Fruit fly (Drosophila melanogaster): ENCODE measurements around the gene ds.

The ds gene

DNA sequence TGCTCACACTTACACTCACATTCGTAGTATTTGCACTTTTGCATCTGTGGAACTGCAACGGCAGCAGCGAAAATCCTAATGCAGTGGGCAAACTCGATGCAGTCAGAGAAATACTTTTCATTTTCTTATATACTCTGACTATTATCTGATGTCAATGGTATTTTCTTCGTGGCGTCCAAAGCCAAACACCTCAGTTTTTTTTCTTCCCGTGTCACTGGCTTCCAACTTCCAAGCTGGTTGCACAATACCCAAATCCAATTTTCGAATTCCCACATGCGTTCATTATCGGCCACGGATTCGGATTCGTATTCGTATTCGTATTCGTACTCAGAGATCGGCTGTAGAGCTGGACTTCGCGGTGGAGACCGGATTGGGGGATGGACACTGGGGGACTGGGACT lies 8.1 kb upstream of the ds start:
- no peak for TF ChIP-seq CG8478 (optimal IDR thresholded peaks at IDR 0.05)

- no peak for TF ChIP-seq Dll (optimal IDR thresholded peaks at IDR 0.05)
These were observed 7.0 kb upstream of the ds start for dm6 chr2L:721757-722156.

dm6 chr2L:718280-718871 lies 3.6 kb upstream of the ds start:
- TF ChIP-seq CG8478 (optimal IDR thresholded peaks at IDR 0.05) (no peak), pan (optimal IDR thresholded peaks at IDR 0.05) (no peak), psq (optimal IDR thresholded peaks at IDR 0.05) (no peak), EcR (GFP tag; optimal IDR thresholded peaks at IDR 0.05) (no peak), usp (GFP tag; optimal IDR thresholded peaks at IDR 0.05) (no peak), Dll (optimal IDR thresholded peaks at IDR 0.05) (no peak)

DNA sequence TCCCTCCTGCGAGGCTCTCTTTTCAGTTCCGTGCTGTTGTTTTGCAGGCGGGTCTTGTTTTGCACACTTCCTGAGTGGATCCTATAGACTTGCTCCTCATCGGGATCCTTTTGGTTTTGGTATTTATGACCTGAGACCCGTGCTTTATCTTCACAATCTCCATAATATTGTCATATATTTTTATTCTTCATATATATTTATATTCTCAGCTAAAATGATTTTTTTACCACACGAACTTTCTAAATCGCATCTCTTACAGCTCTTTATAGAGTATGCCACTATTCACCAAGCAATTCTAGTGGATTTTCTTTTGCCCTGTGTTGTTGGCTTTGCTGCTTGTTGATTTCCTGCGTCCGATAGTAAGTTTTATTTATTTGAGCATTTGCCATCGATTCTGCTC lies 3.0 kb upstream of the ds start:
- TF ChIP-seq usp (GFP tag; optimal IDR thresholded peaks at IDR 0.05) (no peak), psq (optimal IDR thresholded peaks at IDR 0.05) (no peak), pan (optimal IDR thresholded peaks at IDR 0.05) (no peak), Dll (optimal IDR thresholded peaks at IDR 0.05) (no peak), CG8478 (optimal IDR thresholded peaks at IDR 0.05) (no peak), EcR (GFP tag; optimal IDR thresholded peaks at IDR 0.05) (no peak)

DNA sequence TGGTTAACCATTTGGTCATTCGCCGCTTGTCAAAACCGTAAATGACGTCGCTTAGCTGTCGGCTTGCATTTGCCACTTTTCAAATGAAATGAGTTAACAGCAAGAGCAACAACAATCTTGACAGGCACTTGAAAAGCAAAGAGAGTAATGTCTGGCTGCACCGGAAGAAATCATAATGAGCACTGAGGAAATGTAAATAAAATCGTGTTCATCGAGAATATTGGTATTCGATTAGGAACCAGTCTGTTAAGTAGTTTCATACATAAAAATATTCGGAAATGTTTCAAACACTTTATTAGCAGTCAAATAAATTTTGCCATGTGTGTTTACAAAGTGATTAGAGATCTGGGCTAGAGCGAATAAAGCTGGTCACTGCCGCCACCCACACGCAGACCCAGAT lies 1.8 kb upstream of the ds start:
- TF ChIP-seq psq (optimal IDR thresholded peaks at IDR 0.05), result no peak
- TF ChIP-seq Dll (optimal IDR thresholded peaks at IDR 0.05), result no peak
- TF ChIP-seq usp (GFP tag; optimal IDR thresholded peaks at IDR 0.05), result no peak
- TF ChIP-seq CG8478 (optimal IDR thresholded peaks at IDR 0.05), result no peak
- TF ChIP-seq EcR (GFP tag; optimal IDR thresholded peaks at IDR 0.05), result no peak
- TF ChIP-seq pan (optimal IDR thresholded peaks at IDR 0.05), result no peak

dm6 chr2L:715489-715849 lies 686 bp upstream of the ds start:
- TF ChIP-seq CG8478 (optimal IDR thresholded peaks at IDR 0.05), result no peak
- TF ChIP-seq EcR (GFP tag; optimal IDR thresholded peaks at IDR 0.05), result peak in 1 of 2 experiments; percentile 43
- TF ChIP-seq usp (GFP tag; optimal IDR thresholded peaks at IDR 0.05), result no peak

dm6 chr2L:713232-713631 lies 1.6 kb downstream of the ds start:
- TF ChIP-seq Dll (optimal IDR thresholded peaks at IDR 0.05) (no peak), psq (optimal IDR thresholded peaks at IDR 0.05) (no peak), usp (GFP tag; optimal IDR thresholded peaks at IDR 0.05) (no peak), pan (optimal IDR thresholded peaks at IDR 0.05) (no peak), EcR (GFP tag; optimal IDR thresholded peaks at IDR 0.05) (no peak), CG8478 (optimal IDR thresholded peaks at IDR 0.05) (no peak)

DNA sequence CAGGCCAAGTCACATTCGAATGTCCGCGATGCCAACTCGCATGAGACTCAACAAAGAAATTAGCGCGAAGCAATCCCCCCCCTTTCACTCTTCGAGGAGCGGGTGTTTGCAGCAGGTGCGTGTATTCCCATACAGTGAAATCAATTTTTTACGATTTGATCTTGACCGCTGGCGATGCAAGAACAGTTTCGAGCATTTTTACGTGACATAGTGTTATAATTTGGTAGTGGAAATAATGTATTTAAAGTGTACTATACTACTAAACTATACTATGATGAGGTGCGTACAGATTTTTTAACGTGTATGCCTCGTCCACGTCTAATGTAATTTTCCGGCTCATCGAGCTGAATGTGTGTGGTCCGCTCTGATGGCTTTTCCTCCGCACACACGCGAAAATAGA lies 2.5 kb downstream of the ds start:
- TF ChIP-seq EcR (GFP tag; optimal IDR thresholded peaks at IDR 0.05), result no peak
- TF ChIP-seq pan (optimal IDR thresholded peaks at IDR 0.05), result no peak
- no peak for TF ChIP-seq CG8478 (optimal IDR thresholded peaks at IDR 0.05)
- TF ChIP-seq usp (GFP tag; optimal IDR thresholded peaks at IDR 0.05), result no peak
- no peak for TF ChIP-seq psq (optimal IDR thresholded peaks at IDR 0.05)
- no peak for TF ChIP-seq Dll (optimal IDR thresholded peaks at IDR 0.05)

DNA sequence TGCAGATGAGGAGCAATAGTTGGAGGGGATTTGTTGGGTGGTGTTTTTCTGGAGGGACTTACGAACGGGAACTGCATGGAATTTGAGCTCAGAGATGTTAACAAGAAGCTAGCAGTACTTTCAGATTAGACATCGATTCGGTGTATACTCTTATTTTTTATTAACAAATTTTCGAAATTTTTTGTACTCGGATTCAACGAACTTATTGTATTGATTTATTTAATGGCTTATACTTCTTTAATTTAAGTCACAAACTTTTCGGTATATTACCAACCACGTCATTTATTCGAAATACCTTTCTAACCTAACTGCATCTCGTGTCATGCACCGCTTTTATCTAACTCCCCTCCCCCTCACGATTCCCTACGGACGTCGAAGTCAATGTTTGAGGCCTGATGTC lies 9.6 kb downstream of the ds start:
- TF ChIP-seq EcR (GFP tag; optimal IDR thresholded peaks at IDR 0.05) (no peak), CG8478 (optimal IDR thresholded peaks at IDR 0.05) (no peak), psq (optimal IDR thresholded peaks at IDR 0.05) (no peak), usp (GFP tag; optimal IDR thresholded peaks at IDR 0.05) (no peak), Dll (optimal IDR thresholded peaks at IDR 0.05) (no peak), pan (optimal IDR thresholded peaks at IDR 0.05) (no peak)

- no peak for TF ChIP-seq psq (optimal IDR thresholded peaks at IDR 0.05)
- TF ChIP-seq pan (optimal IDR thresholded peaks at IDR 0.05), result no peak
- no peak for TF ChIP-seq EcR (GFP tag; optimal IDR thresholded peaks at IDR 0.05)
These were observed 12.9 kb downstream of the ds start for dm6 chr2L:701868-702327.

- peak; percentile 33 for TF ChIP-seq Dll (optimal IDR thresholded peaks at IDR 0.05)
- TF ChIP-seq usp (GFP tag; optimal IDR thresholded peaks at IDR 0.05), result no peak
These were observed 14.0 kb downstream of the ds start for dm6 chr2L:700787-701186.

DNA sequence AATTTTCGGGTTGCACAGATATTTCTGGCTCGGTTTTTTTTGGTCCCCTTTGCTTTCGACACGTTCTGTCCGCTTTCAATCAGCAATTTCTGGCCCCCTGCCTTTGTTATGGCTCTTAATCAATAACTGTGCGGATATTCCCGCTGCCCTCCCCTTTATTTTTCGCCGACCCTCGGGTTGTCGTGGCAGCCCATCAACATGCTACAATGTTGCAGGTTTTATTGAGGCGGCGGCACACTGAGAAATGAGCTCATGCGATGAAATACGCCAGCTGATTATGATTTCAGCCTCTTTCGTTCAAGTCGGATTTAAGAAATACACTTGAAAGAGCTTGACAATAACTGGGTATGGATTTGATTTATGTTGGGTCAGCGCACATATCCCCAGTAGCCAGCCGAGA lies 16.7 kb downstream of the ds start:
- TF ChIP-seq psq (optimal IDR thresholded peaks at IDR 0.05) (no peak), pan (optimal IDR thresholded peaks at IDR 0.05) (no peak), EcR (GFP tag; optimal IDR thresholded peaks at IDR 0.05) (no peak), usp (GFP tag; optimal IDR thresholded peaks at IDR 0.05) (no peak), Dll (optimal IDR thresholded peaks at IDR 0.05) (no peak), CG8478 (optimal IDR thresholded peaks at IDR 0.05) (no peak)

- TF ChIP-seq Dll (optimal IDR thresholded peaks at IDR 0.05) (no peak), EcR (GFP tag; optimal IDR thresholded peaks at IDR 0.05) (no peak), usp (GFP tag; optimal IDR thresholded peaks at IDR 0.05) (no peak), CG8478 (optimal IDR thresholded peaks at IDR 0.05) (no peak), pan (optimal IDR thresholded peaks at IDR 0.05) (no peak), psq (optimal IDR thresholded peaks at IDR 0.05) (no peak)
These were observed 17.2 kb downstream of the ds start for dm6 chr2L:697608-698007.

dm6 chr2L:696495-696894 lies 18.3 kb downstream of the ds start:
- TF ChIP-seq Dll (optimal IDR thresholded peaks at IDR 0.05) (no peak), psq (optimal IDR thresholded peaks at IDR 0.05) (no peak), usp (GFP tag; optimal IDR thresholded peaks at IDR 0.05) (no peak), pan (optimal IDR thresholded peaks at IDR 0.05) (no peak), EcR (GFP tag; optimal IDR thresholded peaks at IDR 0.05) (no peak), CG8478 (optimal IDR thresholded peaks at IDR 0.05) (no peak)

Data from whole organism.